Worm (Caenorhabditis elegans) whole organism, L3 larva: ENCODE measurements around the gene srh-76.

Experiments used
- R02D3.7 ChIP-seq: fragments of 150-350 bp; optimal IDR thresholded peaks from 2 replicates; lab custom pipeline; 2014; ENCODE audit warnings: missing biosample characterization, missing genetic modification characterization
- ZK546.5 ChIP-seq: sonication (generic microtip); optimal IDR thresholded peaks from 2 replicates; lab custom pipeline; 2017; ENCODE audit warnings: missing biosample characterization, missing genetic modification characterization
- ama-1 ChIP-seq: fragments of 150-350 bp; optimal IDR thresholded peaks from 2 replicates; lab custom pipeline; 2018
- ceh-28 ChIP-seq: fragments of 150-350 bp; optimal IDR thresholded peaks from 2 replicates; lab custom pipeline; 2014; ENCODE audit warnings: missing biosample characterization, missing genetic modification reagents, missing genetic modification characterization
- ceh-82 ChIP-seq: fragments of 150-350 bp; optimal IDR thresholded peaks from 2 replicates; lab custom pipeline; 2014; ENCODE audit warnings: missing biosample characterization, missing genetic modification characterization
- daf-12 ChIP-seq: fragments of 150-350 bp; optimal IDR thresholded peaks from 2 replicates; lab custom pipeline; 2014; ENCODE audit warnings: missing biosample characterization, missing genetic modification reagents, missing genetic modification characterization
- egl-5 ChIP-seq: fragments of 150-350 bp; optimal IDR thresholded peaks from 2 replicates; lab custom pipeline; 2017; ENCODE audit warnings: missing biosample characterization, missing genetic modification reagents, missing genetic modification characterization, inconsistent platforms
- elt-1 ChIP-seq: fragments of 150-350 bp; optimal IDR thresholded peaks from 2 replicates; lab custom pipeline; 2014; ENCODE audit warnings: missing biosample characterization, missing genetic modification characterization
- elt-2 ChIP-seq: sonication (generic microtip); optimal IDR thresholded peaks from 2 replicates; lab custom pipeline; 2016; ENCODE audit warnings: missing genetic modification reagents, mild to moderate bottlenecking, missing genetic modification characterization, missing compliant biosample characterization
- elt-3 ChIP-seq, 3 experiments: fragments of 150-350 bp in 1 of 3; sonication (generic microtip) in 2 of 3; optimal IDR thresholded peaks; 2 replicates in 2 of 3; 4 replicates in 1 of 3; lab custom pipeline; 2014 to 2017; ENCODE audit warnings: missing biosample characterization in 3 of 3, missing genetic modification characterization in 3 of 3
- fkh-10 ChIP-seq: sonication (generic microtip); optimal IDR thresholded peaks from 2 replicates; lab custom pipeline; 2017; ENCODE audit warnings: missing biosample characterization, missing genetic modification reagents, missing genetic modification characterization
- fkh-2 ChIP-seq: fragments of 150-350 bp; optimal IDR thresholded peaks from 2 replicates; lab custom pipeline; 2014; ENCODE audit warnings: missing biosample characterization, missing genetic modification reagents, missing genetic modification characterization
- fos-1 ChIP-seq: fragments of 150-350 bp; optimal IDR thresholded peaks from 2 replicates; lab custom pipeline; 2014; ENCODE audit warnings: missing biosample characterization, missing genetic modification characterization
- hmg-11 ChIP-seq: sonication (generic microtip); optimal IDR thresholded peaks from 2 replicates; lab custom pipeline; 2016; ENCODE audit warnings: missing genetic modification characterization, missing compliant biosample characterization
- jun-1 ChIP-seq: fragments of 150-350 bp; optimal IDR thresholded peaks from 2 replicates; lab custom pipeline; 2014; ENCODE audit warnings: missing biosample characterization, missing genetic modification reagents, missing genetic modification characterization
- lin-15B ChIP-seq: fragments of 150-350 bp; optimal IDR thresholded peaks from 2 replicates; lab custom pipeline; 2014; ENCODE audit warnings: missing biosample characterization, missing genetic modification characterization
- lin-39 ChIP-seq: fragments of 150-350 bp; optimal IDR thresholded peaks from 2 replicates; lab custom pipeline; 2018; ENCODE audit warnings: missing biosample characterization, missing genetic modification reagents, missing genetic modification characterization
- mdl-1 ChIP-seq: fragments of 150-350 bp; optimal IDR thresholded peaks from 2 replicates; lab custom pipeline; 2014; ENCODE audit warnings: missing biosample characterization, missing genetic modification characterization
- nfya-1 ChIP-seq: sonication (generic microtip); optimal IDR thresholded peaks from 2 replicates; lab custom pipeline; 2017; ENCODE audit warnings: missing genetic modification characterization, mild to moderate bottlenecking, missing compliant biosample characterization, antibody characterized with exemption, moderate library complexity; ENCODE audit not compliant: insufficient read depth
- nhr-12 ChIP-seq: fragments of 150-350 bp; optimal IDR thresholded peaks from 2 replicates; lab custom pipeline; 2014; ENCODE audit warnings: missing biosample characterization, missing genetic modification characterization
- nhr-23 ChIP-seq: fragments of 150-350 bp; optimal IDR thresholded peaks from 2 replicates; lab custom pipeline; 2014; ENCODE audit warnings: missing biosample characterization, missing genetic modification reagents, missing genetic modification characterization
- nhr-25 ChIP-seq: sonication (generic microtip); optimal IDR thresholded peaks from 2 replicates; lab custom pipeline; 2017; ENCODE audit warnings: missing biosample characterization, missing genetic modification characterization
- nhr-76 ChIP-seq: fragments of 150-350 bp; sonication (generic microtip); optimal IDR thresholded peaks from 5 replicates; lab custom pipeline; 2014; ENCODE audit warnings: missing biosample characterization, missing genetic modification characterization
- pha-4 ChIP-seq: fragments of 150-350 bp; optimal IDR thresholded peaks from 2 replicates; lab custom pipeline; 2014; ENCODE audit warnings: missing biosample characterization, missing genetic modification reagents, missing genetic modification characterization
- pqm-1 ChIP-seq: fragments of 150-350 bp; optimal IDR thresholded peaks from 2 replicates; lab custom pipeline; 2017; ENCODE audit warnings: missing biosample characterization, missing genetic modification characterization, inconsistent platforms
- sea-2 ChIP-seq: fragments of 150-350 bp; sonication (generic microtip); optimal IDR thresholded peaks from 4 replicates; lab custom pipeline; 2014; ENCODE audit warnings: missing biosample characterization, missing genetic modification reagents, missing genetic modification characterization
- skn-1 ChIP-seq: fragments of 150-350 bp; optimal IDR thresholded peaks from 2 replicates; lab custom pipeline; 2014; ENCODE audit warnings: missing biosample characterization, missing genetic modification characterization
- tbx-2 ChIP-seq: sonication (generic microtip); optimal IDR thresholded peaks from 2 replicates; lab custom pipeline; 2016; ENCODE audit warnings: mild to moderate bottlenecking, missing genetic modification characterization, missing compliant biosample characterization
- zag-1 ChIP-seq: fragments of 150-350 bp; optimal IDR thresholded peaks from 2 replicates; lab custom pipeline; 2014; ENCODE audit warnings: missing biosample characterization, missing genetic modification characterization
- ztf-4 ChIP-seq: fragments of 150-350 bp; optimal IDR thresholded peaks from 2 replicates; lab custom pipeline; 2014; ENCODE audit warnings: missing biosample characterization, missing genetic modification characterization

Gene srh-76

ce11 chrV:5846729-5847128 lies 13.1 kb downstream of the srh-76 start:
- TF ChIP-seq jun-1 (tag; lab: Kevin White, UChicago), result no peak
- peak; percentile 7 for TF ChIP-seq egl-5
- peak; percentile 51 for TF ChIP-seq nhr-23

DNA sequence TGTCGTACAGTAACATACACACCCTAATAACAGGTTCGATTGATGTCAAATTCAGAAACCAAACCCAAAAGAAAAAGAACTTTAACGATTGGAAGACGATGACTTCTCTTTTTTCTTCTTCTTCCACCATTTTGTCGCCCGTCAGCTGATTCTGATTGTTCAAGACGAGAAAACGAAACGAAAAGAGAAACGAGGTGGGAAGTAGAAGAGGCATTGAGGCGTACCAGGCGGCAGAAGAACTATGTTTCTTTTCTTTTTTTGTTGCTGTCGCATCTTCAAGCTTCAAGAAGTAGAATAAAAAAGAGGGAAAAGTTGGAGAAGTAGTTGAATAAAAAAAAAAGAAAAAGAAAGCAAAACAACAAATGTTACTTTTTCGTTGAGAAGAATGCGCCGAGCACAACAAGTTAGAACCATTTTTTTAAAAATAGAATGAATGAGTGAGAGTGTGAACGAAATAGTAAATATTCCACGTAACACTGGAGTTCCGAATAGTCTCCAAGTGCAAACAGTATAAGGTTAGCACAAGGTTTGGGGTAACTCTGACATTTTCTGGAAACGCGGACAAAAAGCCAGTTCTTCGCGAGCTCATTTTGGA lies 14.5 kb downstream of the srh-76 start:
- TF ChIP-seq lin-39 (tag; lab: Kevin White, UChicago), result no peak
- TF ChIP-seq fkh-10 (GFP tag; lab: Kevin White, UChicago), result peak; percentile 44
- peak; percentile 4 for TF ChIP-seq nfya-1 (tag; lab: Kevin White, UChicago)
- TF ChIP-seq zag-1 (tag; lab: Kevin White, UChicago), result no peak
- TF ChIP-seq jun-1 (tag; lab: Kevin White, UChicago), result no peak
- no peak for TF ChIP-seq sea-2 (GFP tag; lab: Kevin White, UChicago)
- TF ChIP-seq fos-1, result no peak
- no peak for TF ChIP-seq ceh-82 (tag; lab: Kevin White, UChicago)
- TF ChIP-seq pha-4 (tag; lab: Kevin White, UChicago), result peak; percentile 7
- no peak for TF ChIP-seq daf-12
- TF ChIP-seq elt-2 (tag; lab: Kevin White, UChicago), result no peak
- no peak for TF ChIP-seq elt-3 (tag; optimal IDR thresholded peaks at IDR 0.05; lab: Kevin White, UChicago)

DNA sequence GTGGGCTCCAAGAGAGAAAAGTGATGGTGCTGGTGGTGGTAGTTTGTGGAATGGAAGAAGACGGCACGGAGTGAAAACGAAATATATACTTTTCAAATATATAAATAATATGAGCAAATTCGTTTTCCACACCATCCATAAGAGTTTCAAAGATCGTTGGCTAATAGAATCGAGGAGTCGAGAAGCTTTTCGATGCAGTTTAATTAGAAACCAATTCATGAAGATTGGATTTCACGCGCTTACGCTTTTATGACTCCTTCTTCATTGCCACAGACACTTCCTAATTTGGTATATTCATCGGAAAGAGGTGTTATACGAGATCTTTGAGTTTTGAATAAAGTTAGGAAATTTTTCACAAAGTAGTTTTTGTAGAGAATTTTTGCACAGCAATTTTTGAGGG lies 17.0 kb downstream of the srh-76 start:
- TF ChIP-seq nhr-12 (tag; lab: Kevin White, UChicago) (no peak), egl-5 (no peak)

DNA sequence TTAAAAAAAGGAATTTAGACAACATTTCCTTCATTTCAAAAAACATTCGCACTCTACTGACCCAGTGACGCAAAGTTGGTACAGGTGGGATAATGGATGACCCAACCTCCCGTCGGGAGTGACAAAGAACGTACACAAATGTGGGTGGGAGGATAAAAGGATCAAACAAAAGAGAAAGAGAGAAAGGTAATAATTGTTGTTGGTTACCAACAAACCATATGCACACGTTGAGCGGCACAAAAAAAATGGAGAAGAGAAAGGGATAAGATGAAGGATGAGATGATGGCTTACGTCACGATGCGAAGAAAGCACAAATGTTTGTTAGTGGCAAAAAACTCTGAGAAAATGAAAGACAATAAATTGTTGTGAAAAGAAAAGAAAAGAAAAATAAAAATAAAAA lies 18.0 kb downstream of the srh-76 start:
- TF ChIP-seq lin-39 (tag; lab: Kevin White, UChicago), result peak; percentile 32
- TF ChIP-seq pha-4 (tag; lab: Kevin White, UChicago), result peak; percentile 60
- no peak for TF ChIP-seq tbx-2
- TF ChIP-seq, all 47 proteins: peak for 2

DNA sequence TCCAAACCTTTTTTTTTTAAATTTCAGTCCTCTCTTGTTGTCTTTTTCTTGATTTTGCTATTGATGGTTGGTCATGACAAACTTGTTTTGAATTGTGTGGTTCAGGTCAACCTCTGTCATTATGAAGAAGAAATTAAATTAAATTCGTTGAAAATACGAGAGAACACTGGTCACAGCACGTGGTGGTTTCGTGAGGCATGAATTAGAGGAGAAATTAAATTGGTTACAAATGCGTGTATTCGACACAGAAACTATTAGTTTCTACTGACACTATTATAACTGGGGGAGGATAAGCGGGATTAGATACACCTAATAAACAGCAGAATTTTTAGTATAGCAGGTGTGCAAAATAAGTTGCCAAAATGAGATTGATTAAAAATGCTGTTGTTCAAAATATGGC lies 18.5 kb downstream of the srh-76 start:
- TF ChIP-seq R02D3.7 (tag; lab: Kevin White, UChicago) (no peak), lin-15B (no peak), egl-5 (no peak), ZK546.5 (tag; lab: Kevin White, UChicago) (no peak), sea-2 (GFP tag; lab: Kevin White, UChicago) (no peak), pha-4 (tag; lab: Kevin White, UChicago) (no peak), nhr-23 (no peak), mdl-1 (tag; lab: Kevin White, UChicago) (no peak), skn-1 (tag; lab: Kevin White, UChicago) (no peak), ztf-4 (tag; lab: Kevin White, UChicago) (no peak), nhr-76 (tag; lab: Kevin White, UChicago) (no peak), ceh-28 (tag; lab: Kevin White, UChicago) (no peak), nhr-25 (tag; lab: Kevin White, UChicago) (no peak), pqm-1 (no peak), elt-3 (tag; optimal IDR thresholded peaks at IDR 0.05; lab: Kevin White, UChicago) (no peak), ama-1 (no peak), jun-1 (tag; lab: Kevin White, UChicago) (no peak), fkh-2 (no peak)

DNA sequence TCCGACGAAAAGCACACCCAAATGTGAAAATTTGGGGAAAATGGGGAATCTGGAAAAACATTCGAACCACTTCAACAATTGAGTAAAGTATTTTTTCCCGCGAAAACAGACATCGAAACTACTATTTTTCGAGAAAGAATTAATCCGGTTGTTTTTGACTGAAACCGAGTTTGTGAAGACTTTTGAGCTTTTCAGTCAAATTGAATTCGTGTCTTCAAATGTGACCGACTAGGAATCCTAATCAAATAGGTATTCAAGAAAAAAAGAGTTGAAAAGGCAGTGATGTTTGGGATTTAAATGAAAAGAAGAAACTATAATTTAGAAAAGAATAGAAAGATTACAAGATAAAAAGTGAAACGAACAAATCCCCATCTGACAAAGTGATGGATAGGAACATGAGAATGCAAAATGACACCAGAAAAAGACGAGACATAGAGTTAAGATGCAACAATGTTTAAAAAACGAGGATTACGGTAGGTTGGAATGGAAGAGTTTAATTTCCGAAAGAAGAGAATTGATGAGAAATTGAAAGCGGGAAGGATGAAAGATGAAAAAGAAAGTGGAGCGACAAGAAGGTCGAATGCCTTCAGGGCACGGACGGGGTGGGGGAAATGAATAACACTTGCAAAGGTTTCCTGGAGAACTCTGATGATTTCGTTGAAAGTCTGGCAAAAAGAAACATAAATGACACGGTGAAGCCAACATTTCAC lies 29.0 kb downstream of the srh-76 start, which contains the start of gene F26F12.8:
F26F12.8 (minus strand) TSS at position 51 of the 710 bp plus-strand sequence.
- TF ChIP-seq lin-39 (tag; lab: Kevin White, UChicago) (no peak), ceh-28 (tag; lab: Kevin White, UChicago) (no peak), pqm-1 (no peak), ceh-82 (tag; lab: Kevin White, UChicago) (no peak), hmg-11 (tag; lab: Kevin White, UChicago) (no peak), elt-1 (tag; lab: Kevin White, UChicago) (peak; percentile 58)
